Fruit fly (Drosophila melanogaster): Measurements from ENCODE around the gene CG8461.

CG8461 gene

DNA sequence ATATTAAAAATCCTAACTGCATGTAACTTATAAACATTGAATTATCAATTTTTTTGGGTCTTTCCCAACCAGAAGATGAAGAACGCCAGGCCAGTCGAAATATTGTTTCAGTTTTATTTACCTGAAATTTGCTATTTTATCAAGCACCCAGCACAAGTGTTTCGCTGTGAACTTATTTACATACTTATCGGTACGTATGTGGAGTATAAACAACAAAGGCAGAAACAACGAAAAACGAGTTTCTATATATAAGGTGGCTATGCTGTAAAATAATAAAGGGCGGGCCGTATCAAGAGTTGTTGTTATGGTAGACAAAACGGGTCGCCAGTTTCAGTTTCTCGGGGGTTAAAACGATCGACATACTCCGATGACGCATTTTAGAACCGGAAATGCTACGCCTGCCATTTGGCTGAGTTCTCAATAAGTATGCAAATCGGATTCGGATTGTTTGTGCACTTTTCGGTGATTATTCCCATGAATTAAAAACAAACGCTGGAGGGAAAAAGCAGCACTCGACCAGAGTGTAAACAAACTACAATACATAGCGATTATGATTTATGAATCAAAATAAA is 33.7 kb downstream of the CG8461 start (continued):
- no peak for TF ChIP-seq otp (GFP tag; IDR thresholded peaks at IDR 0.05)
- no peak for TF ChIP-seq lov (optimal IDR thresholded peaks at IDR 0.05)
- 0 out of 3 replicates have a peak, but pooled peaks have one; percentile 29 for TF ChIP-seq lov (GFP tag; IDR thresholded peaks at IDR 0.05)
- no peak for TF ChIP-seq CG14710 (tag; optimal IDR thresholded peaks at IDR 0.05)
- no peak for TF ChIP-seq crol (GFP tag; IDR thresholded peaks at IDR 0.05)
- TF ChIP-seq TFAM (GFP tag; optimal IDR thresholded peaks at IDR 0.05), result no peak
- no peak for TF ChIP-seq dan (GFP tag; IDR thresholded peaks at IDR 0.05)
- no peak for TF ChIP-seq CG3847 (GFP tag; IDR thresholded peaks at IDR 0.05)
- no peak for TF ChIP-seq CG3407 (GFP tag; optimal IDR thresholded peaks at IDR 0.05)
- TF ChIP-seq fd3F (GFP tag; optimal IDR thresholded peaks at IDR 0.05), result peak; percentile 58
- no peak for TF ChIP-seq chn (GFP tag; optimal IDR thresholded peaks at IDR 0.05)
- TF ChIP-seq CG7963 (GFP tag; IDR thresholded peaks at IDR 0.05; ENCODE audit: partially characterized antibody), result no peak
- TF ChIP-seq CG10366 (GFP tag; IDR thresholded peaks at IDR 0.05), result no peak
- peak; percentile 43; the same call in 1 of the 2 replicates for TF ChIP-seq CG4360 (GFP tag; IDR thresholded peaks at IDR 0.05)
- TF ChIP-seq da (GFP tag; optimal IDR thresholded peaks at IDR 0.05), result no peak
- TF ChIP-seq jing (GFP tag; optimal IDR thresholded peaks at IDR 0.05), result no peak
- TF ChIP-seq Blimp-1 (GFP tag; optimal IDR thresholded peaks at IDR 0.05), result no peak
- no peak for TF ChIP-seq Gsc (GFP tag; IDR thresholded peaks at IDR 0.05)
- TF ChIP-seq D19A (tag; optimal IDR thresholded peaks at IDR 0.05), result no peak
- peak; percentile 74 for TF ChIP-seq lab (GFP tag; optimal IDR thresholded peaks at IDR 0.05)
- no peak for TF ChIP-seq CG10274 (GFP tag; optimal IDR thresholded peaks at IDR 0.05)
- TF ChIP-seq so (GFP tag; IDR thresholded peaks at IDR 0.05), result 0 out of 3 replicates have a peak, but pooled peaks have one; percentile 36
- no peak for TF ChIP-seq pum (GFP tag; optimal IDR thresholded peaks at IDR 0.05)
- no peak for TF ChIP-seq Dp (GFP tag; optimal IDR thresholded peaks at IDR 0.05)
- no peak for TF ChIP-seq C15 (GFP tag; IDR thresholded peaks at IDR 0.05)
- TF ChIP-seq cato (GFP tag; optimal IDR thresholded peaks at IDR 0.05; ENCODE audit: borderline replicate concordance), result no peak
- TF ChIP-seq jumu (GFP tag; optimal IDR thresholded peaks at IDR 0.05), result no peak
- TF ChIP-seq CG7786 (GFP tag; optimal IDR thresholded peaks at IDR 0.05), result no peak
- TF ChIP-seq CG2875 (GFP tag; optimal IDR thresholded peaks at IDR 0.05), result no peak
- no peak for TF ChIP-seq CTCF (GFP tag; optimal IDR thresholded peaks at IDR 0.05)
- no peak for TF ChIP-seq nmo (GFP tag; optimal IDR thresholded peaks at IDR 0.05)
- no peak for TF ChIP-seq br (optimal IDR thresholded peaks at IDR 0.05)
- no peak for TF ChIP-seq wor (GFP tag; IDR thresholded peaks at IDR 0.05)
- peak; percentile 37; the same call in 1 of the 2 replicates for TF ChIP-seq Rfx (GFP tag; IDR thresholded peaks at IDR 0.05)
- TF ChIP-seq Bdp1 (GFP tag; optimal IDR thresholded peaks at IDR 0.05), result no peak
- TF ChIP-seq CG17186 (GFP tag; optimal IDR thresholded peaks at IDR 0.05), result no peak
- TF ChIP-seq CG10462 (GFP tag; optimal IDR thresholded peaks at IDR 0.05), result no peak
- TF ChIP-seq cg (GFP tag; optimal IDR thresholded peaks at IDR 0.05), result no peak
- no peak for TF ChIP-seq Lpt (GFP tag; optimal IDR thresholded peaks at IDR 0.05)
- TF ChIP-seq dmrt99B (tag; optimal IDR thresholded peaks at IDR 0.05), result no peak
- no peak for TF ChIP-seq fru (optimal IDR thresholded peaks at IDR 0.05)
- no peak for TF ChIP-seq Ravus (GFP tag; IDR thresholded peaks at IDR 0.05)
- no peak for TF ChIP-seq pita (GFP tag; optimal IDR thresholded peaks at IDR 0.05)
- no peak for TF ChIP-seq Abd-B (GFP tag; optimal IDR thresholded peaks at IDR 0.05)
- no peak for TF ChIP-seq Hsf (GFP tag; optimal IDR thresholded peaks at IDR 0.05)
- no peak for TF ChIP-seq sna (GFP tag; IDR thresholded peaks at IDR 0.05; ENCODE audit: partially characterized antibody)
- TF ChIP-seq CoRest (tag; optimal IDR thresholded peaks at IDR 0.05), result peak; percentile 26
- no peak for TF ChIP-seq Taf1 (GFP tag; IDR thresholded peaks at IDR 0.05)
- TF ChIP-seq CG42726 (GFP tag; IDR thresholded peaks at IDR 0.05; ENCODE audit: partially characterized antibody), result no peak
- TF ChIP-seq Tbp (GFP tag; optimal IDR thresholded peaks at IDR 0.05), result no peak
- TF ChIP-seq pfk (GFP tag; optimal IDR thresholded peaks at IDR 0.05), result no peak
- no peak for TF ChIP-seq nau (GFP tag; optimal IDR thresholded peaks at IDR 0.05)
